Worm (Caenorhabditis elegans) whole organism, L2 larva: ENCODE results near the gene egl-27.
A peak's percentile ranks its signal among the peaks of the same experiment; 100 is the strongest.

Experiments used
- F13H6.1 ChIP-seq: sonication (generic microtip); optimal IDR thresholded peaks from 2 replicates; lab custom pipeline; 2016; ENCODE audit warnings: missing genetic modification characterization, missing compliant biosample characterization
- R02D3.7 ChIP-seq: fragments of 150-350 bp; optimal IDR thresholded peaks from 2 replicates; lab custom pipeline; 2014; ENCODE audit warnings: missing biosample characterization, missing genetic modification characterization
- Y55F3AM.14 ChIP-seq: fragments of 200-800 bp; sonication (Bioruptor generic); optimal IDR thresholded peaks from 2 replicates; lab custom pipeline; 2018; ENCODE audit warnings: mild to moderate bottlenecking, missing genetic modification characterization, missing compliant biosample characterization
- aly-2 ChIP-seq: fragments of 150-350 bp; optimal IDR thresholded peaks from 2 replicates; lab custom pipeline; 2014; ENCODE audit warnings: missing biosample characterization, missing genetic modification characterization
- ama-1 ChIP-seq: fragments of 150-350 bp; optimal IDR thresholded peaks from 2 replicates; lab custom pipeline; 2018; ENCODE audit warnings: inconsistent platforms
- blmp-1 ChIP-seq: sonication (generic microtip); optimal IDR thresholded peaks from 2 replicates; lab custom pipeline; 2017; ENCODE audit warnings: missing genetic modification characterization, mild to moderate bottlenecking, missing compliant biosample characterization, antibody characterized with exemption, moderate library complexity; ENCODE audit not compliant: insufficient read depth
- ceh-82 ChIP-seq: fragments of 150-350 bp; optimal IDR thresholded peaks from 2 replicates; lab custom pipeline; 2014; ENCODE audit warnings: missing biosample characterization, missing genetic modification characterization
- crh-2 ChIP-seq: sonication (generic microtip); optimal IDR thresholded peaks from 2 replicates; lab custom pipeline; 2017; ENCODE audit warnings: missing biosample characterization, missing genetic modification characterization
- dmd-4 ChIP-seq: sonication (generic microtip); optimal IDR thresholded peaks from 2 replicates; lab custom pipeline; 2017; ENCODE audit warnings: missing biosample characterization, missing genetic modification characterization
- egl-27 ChIP-seq: sonication (generic microtip); optimal IDR thresholded peaks from 3 replicates; lab custom pipeline; 2017; ENCODE audit warnings: missing biosample characterization, missing genetic modification reagents, missing genetic modification characterization
- elt-1 ChIP-seq: fragments of 150-350 bp; optimal IDR thresholded peaks from 2 replicates; lab custom pipeline; 2014; ENCODE audit warnings: missing biosample characterization, missing genetic modification characterization
- elt-3 ChIP-seq: sonication (generic microtip); optimal IDR thresholded peaks from 2 replicates; lab custom pipeline; 2017; ENCODE audit warnings: missing biosample characterization, missing genetic modification characterization
- fos-1 ChIP-seq: fragments of 150-350 bp; optimal IDR thresholded peaks from 2 replicates; lab custom pipeline; 2014; ENCODE audit warnings: missing biosample characterization, missing genetic modification characterization
- lin-11 ChIP-seq: fragments of 150-350 bp; sonication (generic microtip); optimal IDR thresholded peaks from 2 replicates; lab custom pipeline; 2014; ENCODE audit warnings: missing biosample characterization, missing genetic modification characterization, inconsistent platforms, mixed read lengths
- lin-39 ChIP-seq: fragments of 150-350 bp; optimal IDR thresholded peaks from 2 replicates; lab custom pipeline; 2014; ENCODE audit warnings: missing biosample characterization, missing genetic modification reagents, missing genetic modification characterization
- lsy-2 ChIP-seq, 2 experiments: fragments of 150-350 bp in 1 of 2; sonication (generic microtip) in 1 of 2; optimal IDR thresholded peaks; 2 replicates each; lab custom pipeline; 2014 to 2017; ENCODE audit warnings: missing biosample characterization in 2 of 2, missing genetic modification characterization in 2 of 2
- mab-5 ChIP-seq: fragments of 150-350 bp; optimal IDR thresholded peaks from 2 replicates; lab custom pipeline; 2014; ENCODE audit warnings: missing biosample characterization, missing genetic modification characterization
- mbf-1 ChIP-seq: sonication (generic microtip); optimal IDR thresholded peaks from 2 replicates; lab custom pipeline; 2017; ENCODE audit warnings: missing biosample characterization, missing genetic modification characterization
- nhr-10 ChIP-seq: sonication (generic microtip); optimal IDR thresholded peaks from 2 replicates; lab custom pipeline; 2017; ENCODE audit warnings: missing biosample characterization, missing genetic modification characterization
- nhr-11 ChIP-seq: fragments of 150-350 bp; optimal IDR thresholded peaks from 2 replicates; lab custom pipeline; 2014; ENCODE audit warnings: missing biosample characterization, missing genetic modification characterization
- nhr-12 ChIP-seq: fragments of 150-350 bp; optimal IDR thresholded peaks from 2 replicates; lab custom pipeline; 2014; ENCODE audit warnings: missing biosample characterization, missing genetic modification characterization
- nhr-129 ChIP-seq: fragments of 150-350 bp; optimal IDR thresholded peaks from 2 replicates; lab custom pipeline; 2014; ENCODE audit warnings: missing biosample characterization, missing genetic modification characterization
- nhr-21 ChIP-seq: fragments of 150-350 bp; optimal IDR thresholded peaks from 2 replicates; lab custom pipeline; 2014; ENCODE audit warnings: missing biosample characterization, missing genetic modification characterization
- nhr-23 ChIP-seq: fragments of 150-350 bp; optimal IDR thresholded peaks from 2 replicates; lab custom pipeline; 2014; ENCODE audit warnings: missing biosample characterization, missing genetic modification reagents, missing genetic modification characterization
- nhr-25 ChIP-seq: fragments of 150-350 bp; sonication (generic microtip); optimal IDR thresholded peaks from 3 replicates; lab custom pipeline; 2014; ENCODE audit warnings: missing biosample characterization, missing genetic modification characterization
- nhr-6 ChIP-seq: fragments of 150-350 bp; optimal IDR thresholded peaks from 2 replicates; lab custom pipeline; 2014; ENCODE audit warnings: missing biosample characterization, missing genetic modification characterization
- nhr-77 ChIP-seq: fragments of 150-350 bp; optimal IDR thresholded peaks from 2 replicates; lab custom pipeline; 2014; ENCODE audit warnings: missing biosample characterization, missing genetic modification characterization
- peb-1 ChIP-seq: fragments of 150-350 bp; optimal IDR thresholded peaks from 2 replicates; lab custom pipeline; 2014; ENCODE audit warnings: missing biosample characterization, missing genetic modification characterization
- skn-1 ChIP-seq: sonication (generic microtip); optimal IDR thresholded peaks from 2 replicates; lab custom pipeline; 2017; ENCODE audit warnings: missing biosample characterization, missing genetic modification characterization
- sma-3 ChIP-seq: sonication (generic microtip); optimal IDR thresholded peaks from 2 replicates; lab custom pipeline; 2016; ENCODE audit warnings: missing genetic modification reagents, missing genetic modification characterization, missing compliant biosample characterization
- sma-9 ChIP-seq, 2 experiments: fragments of 150-350 bp in 1 of 2; sonication (generic microtip) in 1 of 2; optimal IDR thresholded peaks; 2 replicates each; lab custom pipeline; 2014 to 2016; ENCODE audit warnings: missing genetic modification characterization in 2 of 2, mild to moderate bottlenecking in 1 of 2, missing biosample characterization in 1 of 2, missing compliant biosample characterization in 1 of 2, missing genetic modification reagents in 1 of 2, moderate library complexity in 1 of 2
- snpc-4 ChIP-seq: fragments of 150-350 bp; optimal IDR thresholded peaks from 2 replicates; lab custom pipeline; 2014; ENCODE audit warnings: missing biosample characterization, missing genetic modification characterization
- unc-55 ChIP-seq: fragments of 150-350 bp; sonication (generic microtip); optimal IDR thresholded peaks from 3 replicates; lab custom pipeline; 2014; ENCODE audit warnings: missing biosample characterization, missing genetic modification reagents, missing genetic modification characterization
- unc-62 ChIP-seq: fragments of 150-350 bp; optimal IDR thresholded peaks from 2 replicates; lab custom pipeline; 2014; ENCODE audit warnings: missing biosample characterization, missing genetic modification reagents, missing genetic modification characterization
- zag-1 ChIP-seq: fragments of 150-350 bp; optimal IDR thresholded peaks from 2 replicates; lab custom pipeline; 2014; ENCODE audit warnings: missing biosample characterization, missing genetic modification characterization
- ztf-1 ChIP-seq: fragments of 200-800 bp; sonication (Bioruptor generic); conservative IDR thresholded peaks from 2 replicates; pipeline ENCODE4 v1.3.6; 2022; ENCODE audit warnings: missing genetic modification characterization, missing compliant biosample characterization
- ztf-4 ChIP-seq: fragments of 150-350 bp; optimal IDR thresholded peaks from 2 replicates; lab custom pipeline; 2014; ENCODE audit warnings: missing biosample characterization, missing genetic modification characterization

Gene egl-27

DNA sequence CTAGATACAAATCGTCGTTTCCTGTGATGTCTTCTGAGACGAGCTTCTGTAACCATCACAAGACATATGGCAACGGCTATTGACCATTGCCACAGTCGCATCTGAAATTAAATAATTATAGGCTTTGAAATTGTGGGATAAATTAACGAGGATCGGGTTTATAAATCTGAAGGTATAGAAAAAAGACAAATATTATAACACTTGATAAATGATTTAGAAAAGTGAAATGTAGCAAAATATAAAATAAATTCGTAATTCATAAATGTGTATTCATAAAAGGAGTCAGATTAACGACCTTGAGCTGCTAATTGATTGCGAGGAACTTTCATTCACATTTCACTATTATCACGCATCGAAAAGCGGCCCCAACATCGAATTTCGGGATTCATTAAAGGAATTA is 28.8 kb downstream of the egl-27 start, which contains the start of gene aff-1:
aff-1 (minus strand) TSS at position 101 of the 400 bp plus-strand sequence.
- TF ChIP-seq lsy-2 (tag; optimal IDR thresholded peaks at IDR 0.05; lab: Kevin White, UChicago) (no peak), ztf-4 (tag; lab: Kevin White, UChicago) (no peak), elt-3 (tag; lab: Kevin White, UChicago) (no peak), snpc-4 (tag; lab: Kevin White, UChicago) (no peak), nhr-21 (tag; lab: Kevin White, UChicago) (no peak), nhr-11 (tag; lab: Kevin White, UChicago) (no peak), nhr-77 (tag; lab: Kevin White, UChicago) (no peak), skn-1 (no peak), F13H6.1 (no peak), aly-2 (tag; lab: Kevin White, UChicago) (no peak), sma-9 (GFP tag; optimal IDR thresholded peaks at IDR 0.05; lab: Kevin White, UChicago) (no peak), sma-9 (tag; optimal IDR thresholded peaks at IDR 0.05; lab: Kevin White, UChicago) (no peak), R02D3.7 (tag; lab: Kevin White, UChicago) (no peak), elt-1 (no peak), nhr-12 (tag; lab: Kevin White, UChicago) (no peak), nhr-25 (tag; lab: Kevin White, UChicago) (no peak), unc-55 (GFP tag; lab: Kevin White, UChicago) (no peak), mbf-1 (tag; lab: Kevin White, UChicago) (no peak), zag-1 (no peak)

DNA sequence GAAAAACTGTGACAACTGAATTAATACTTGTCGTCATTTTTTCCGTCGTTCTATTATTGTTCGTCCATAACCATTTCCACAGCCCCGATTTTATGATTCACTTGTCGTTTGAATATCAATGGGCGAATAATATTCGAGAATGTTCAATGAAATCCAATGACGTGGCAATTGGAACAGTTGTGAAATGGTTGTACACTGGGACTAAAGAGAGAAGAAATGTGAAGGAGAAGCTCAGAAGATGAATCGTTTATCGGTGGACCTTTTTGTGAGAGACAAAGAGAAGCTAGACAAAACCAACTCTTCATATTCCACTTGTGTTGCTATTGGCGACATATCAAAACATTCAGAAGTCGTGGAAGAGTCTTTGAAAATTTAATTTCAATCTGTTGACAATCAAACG is 36.0 kb downstream of the egl-27 start, which contains the start of gene clhm-1:
clhm-1 (minus strand) TSS at position 207 of the 400 bp plus-strand sequence.
- TF ChIP-seq nhr-6 (tag; lab: Kevin White, UChicago) (no peak), lsy-2 (tag; optimal IDR thresholded peaks at IDR 0.05; lab: Kevin White, UChicago) (peak in 1 of 2 experiments; percentile 15), crh-2 (tag; lab: Kevin White, UChicago) (peak; percentile 92)

DNA sequence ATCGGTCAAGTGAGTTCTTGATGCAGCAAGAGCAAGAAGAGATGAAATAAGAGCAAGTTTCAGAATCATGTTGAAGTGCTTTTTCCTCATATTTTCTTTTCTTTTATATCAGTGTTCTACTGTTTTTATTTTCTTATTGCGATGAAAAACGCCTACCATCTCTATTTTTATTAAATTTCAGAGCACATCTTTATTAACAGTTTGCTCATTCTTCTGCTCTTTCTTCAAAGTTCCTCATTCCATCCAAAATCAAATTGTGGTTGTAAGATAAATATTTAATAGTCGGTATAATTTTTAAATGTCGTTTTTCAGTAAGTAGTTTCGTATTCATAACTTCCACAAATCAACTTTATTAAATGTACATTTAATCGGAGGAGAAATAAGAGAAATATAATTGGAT is 37.7 kb downstream of the egl-27 start, which contains the start of gene C44B7.5:
C44B7.5 (minus strand) TSS at position 101 of the 400 bp plus-strand sequence.
- TF ChIP-seq ceh-82 (no peak), mab-5 (tag; lab: Kevin White, UChicago) (no peak), fos-1 (tag; lab: Kevin White, UChicago) (no peak)
- TF ChIP-seq, all 48 proteins: peak for 0

DNA sequence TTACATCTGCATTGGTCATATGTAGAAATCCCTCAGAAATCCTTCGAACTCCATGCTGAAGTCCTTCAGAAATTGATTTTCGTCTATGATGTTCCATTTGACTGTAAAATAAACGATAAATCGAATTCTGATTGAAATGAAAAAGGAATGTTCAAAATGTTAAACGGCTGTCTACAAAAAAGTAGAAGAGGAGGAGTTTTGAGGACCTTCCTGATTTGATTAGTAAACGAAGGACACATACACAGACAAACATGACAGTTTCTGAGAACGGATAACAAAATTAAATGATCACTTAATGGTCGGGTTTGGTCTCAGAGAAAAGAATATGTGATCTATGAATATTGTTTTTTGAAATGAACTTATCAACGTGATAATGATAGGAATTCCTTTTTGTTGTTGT is 42.1 kb downstream of the egl-27 start, which contains the start of gene slc-36.5:
slc-36.5 (minus strand) TSS at position 101 of the 400 bp plus-strand sequence.
- TF ChIP-seq nhr-6 (tag; lab: Kevin White, UChicago) (no peak), peb-1 (tag; lab: Kevin White, UChicago) (no peak), ama-1 (lab: Kevin White, UChicago) (no peak), unc-62 (GFP tag; lab: Kevin White, UChicago) (no peak), nhr-23 (tag; lab: Kevin White, UChicago) (no peak), Y55F3AM.14 (GFP tag; lab: Kevin White, UChicago) (no peak), dmd-4 (no peak), mbf-1 (tag; lab: Kevin White, UChicago) (no peak), lin-39 (no peak), nhr-129 (no peak)

DNA sequence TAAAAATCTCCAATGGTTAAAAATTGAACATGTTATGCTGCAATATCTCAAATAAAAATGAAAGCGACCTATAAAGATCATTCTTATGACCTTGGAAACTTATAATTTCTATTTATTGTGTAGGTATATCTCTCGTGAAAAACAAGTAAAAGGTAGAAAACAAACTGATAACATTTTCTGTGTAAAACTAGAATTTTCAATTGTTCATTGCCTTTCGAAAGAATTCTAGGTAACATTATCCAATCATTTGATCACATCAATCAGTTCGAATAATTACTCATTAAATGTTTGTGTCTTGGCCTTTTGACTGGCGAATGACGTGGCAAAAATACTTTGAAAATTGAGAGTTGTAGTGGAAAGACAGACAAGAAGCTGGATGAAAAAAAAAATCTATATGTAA is 43.1 kb downstream of the egl-27 start:
- peak; percentile 71 for TF ChIP-seq crh-2 (tag; lab: Kevin White, UChicago)
- TF ChIP-seq sma-3 (GFP tag; lab: Kevin White, UChicago) = peak; percentile 62
- no peak for TF ChIP-seq lin-39
- peak; percentile 71 for TF ChIP-seq nhr-25 (tag; lab: Kevin White, UChicago)
- TF ChIP-seq blmp-1 = peak; percentile 58
- no peak for TF ChIP-seq fos-1 (tag; lab: Kevin White, UChicago)

DNA sequence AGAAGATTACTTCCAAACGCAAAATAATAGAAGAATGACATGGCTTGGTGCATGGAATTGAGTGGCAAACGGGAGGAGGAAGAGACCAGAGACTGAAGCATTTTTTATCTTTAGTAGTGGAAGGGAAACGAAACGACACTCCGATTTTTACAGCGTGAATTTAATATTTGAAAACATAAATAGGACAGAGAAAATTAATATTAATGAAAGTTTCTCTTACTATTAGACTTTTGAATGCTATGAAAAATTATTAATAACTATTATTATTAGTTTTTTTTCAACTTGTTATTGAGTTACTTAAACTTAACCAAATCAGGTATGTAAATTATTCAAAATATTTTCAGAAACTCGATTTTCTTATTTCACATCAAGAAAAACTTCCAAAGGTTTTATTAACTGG is 45.3 kb downstream of the egl-27 start, which contains the start of gene C44B7.7:
C44B7.7 (minus strand) TSS at position 101 of the 400 bp plus-strand sequence.
- TF ChIP-seq nhr-10 = no peak
- TF ChIP-seq nhr-21 (tag; lab: Kevin White, UChicago) = no peak
- TF ChIP-seq elt-1 = no peak
- no peak for TF ChIP-seq egl-27 (tag; lab: Kevin White, UChicago)
- no peak for TF ChIP-seq Y55F3AM.14 (GFP tag; lab: Kevin White, UChicago)
- no peak for TF ChIP-seq sma-9 (GFP tag; optimal IDR thresholded peaks at IDR 0.05; lab: Kevin White, UChicago)
- TF ChIP-seq sma-9 (tag; optimal IDR thresholded peaks at IDR 0.05; lab: Kevin White, UChicago) = no peak
- no peak for TF ChIP-seq skn-1
- TF ChIP-seq lin-11 (tag; lab: Kevin White, UChicago) = no peak
- no peak for TF ChIP-seq ztf-1
- TF ChIP-seq fos-1 (tag; lab: Kevin White, UChicago) = no peak
